Worm (Caenorhabditis elegans): ENCODE results near the gene srt-49.

- TF ChIP-seq madf-10 (tag; optimal IDR thresholded peaks at IDR 0.05): no peak
- no peak for TF ChIP-seq lin-26 (GFP tag; IDR thresholded peaks at IDR 0.05)
- TF ChIP-seq attf-5 (GFP tag; optimal IDR thresholded peaks at IDR 0.05): no peak
These were observed 20.2 kb upstream of the srt-49 start, which contains the start of gene M199.136 for ce11 chrIV:15118390-15118789.
